Fruit fly (Drosophila melanogaster): ENCODE measurements around the gene Afti.

Gene Afti

dm6 chr3R:14277894-14278522 is 48.5 kb downstream of the Afti start (continued):
- TF ChIP-seq dati (GFP tag; IDR thresholded peaks at IDR 0.05) = 0 out of 2 replicates have a peak, but pooled peaks have one; percentile 49
- no peak for TF ChIP-seq lilli (GFP tag; optimal IDR thresholded peaks at IDR 0.05)
- TF ChIP-seq Bteb2 (GFP tag; optimal IDR thresholded peaks at IDR 0.05) = no peak
- TF ChIP-seq D19B (GFP tag; optimal IDR thresholded peaks at IDR 0.05) = no peak
- TF ChIP-seq Dip3 (GFP tag; optimal IDR thresholded peaks at IDR 0.05) = no peak
- no peak for TF ChIP-seq CG12769 (tag; optimal IDR thresholded peaks at IDR 0.05)
- TF ChIP-seq Hr39 (optimal IDR thresholded peaks at IDR 0.05) = no peak
- peak; percentile 16 for TF ChIP-seq CG11504 (tag; optimal IDR thresholded peaks at IDR 0.05)
- 0 out of 3 replicates have a peak, but pooled peaks have one; percentile 39 for TF ChIP-seq CG11560 (tag; IDR thresholded peaks at IDR 0.05)
- TF ChIP-seq Vsx1 (GFP tag; optimal IDR thresholded peaks at IDR 0.05) = no peak
- TF ChIP-seq E2f2 (GFP tag; IDR thresholded peaks at IDR 0.05) = peak; percentile 63
- TF ChIP-seq CG5180 (GFP tag; optimal IDR thresholded peaks at IDR 0.05) = peak; percentile 32
- peak; percentile 64 for TF ChIP-seq twi (tag; optimal IDR thresholded peaks at IDR 0.05)
- TF ChIP-seq dm (GFP tag; optimal IDR thresholded peaks at IDR 0.05) = no peak
- no peak for TF ChIP-seq CG9609 (GFP tag; optimal IDR thresholded peaks at IDR 0.05)
- peak; percentile 86 for TF ChIP-seq Hmr (GFP tag; optimal IDR thresholded peaks at IDR 0.05)
- TF ChIP-seq Ravus (GFP tag; IDR thresholded peaks at IDR 0.05) = peak; percentile 65
- TF ChIP-seq CG18262 (tag; optimal IDR thresholded peaks at IDR 0.05) = peak; percentile 88
- TF ChIP-seq CG9876 (GFP tag; optimal IDR thresholded peaks at IDR 0.05) = no peak
- TF ChIP-seq jigr1 (GFP tag; IDR thresholded peaks at IDR 0.05) = 0 out of 3 replicates have a peak, but pooled peaks have one; percentile 56
- peak; percentile 7 for TF ChIP-seq CG4617 (GFP tag; optimal IDR thresholded peaks at IDR 0.05; ENCODE audit: borderline replicate concordance)
- TF ChIP-seq bowl (GFP tag; IDR thresholded peaks at IDR 0.05) = peak; percentile 61; the same call in 1 of the 2 replicates
- peak; percentile 76 for TF ChIP-seq CG5953 (GFP tag; IDR thresholded peaks at IDR 0.05)
- TF ChIP-seq luna (GFP tag; optimal IDR thresholded peaks at IDR 0.05) = no peak
- peak; percentile 91 for TF ChIP-seq dmrt11E (tag; optimal IDR thresholded peaks at IDR 0.05)
- TF ChIP-seq rib (GFP tag; IDR thresholded peaks at IDR 0.05) = no peak
- peak; percentile 83 for TF ChIP-seq CG10959 (GFP tag; IDR thresholded peaks at IDR 0.05)
- peak; percentile 86 for TF ChIP-seq stc (GFP tag; IDR thresholded peaks at IDR 0.05)
- peak; percentile 87 for TF ChIP-seq CG12391 (tag; optimal IDR thresholded peaks at IDR 0.05)
- no peak for TF ChIP-seq CG4328 (GFP tag; optimal IDR thresholded peaks at IDR 0.05)
- TF ChIP-seq chm (GFP tag; IDR thresholded peaks at IDR 0.05) = peak; percentile 83
- TF ChIP-seq toy (GFP tag; IDR thresholded peaks at IDR 0.05) = peak; percentile 47; the same call in 1 of the 2 replicates
- peak; percentile 67; the same call in 1 of the 2 replicates for TF ChIP-seq Nf-YA (GFP tag; IDR thresholded peaks at IDR 0.05)
- TF ChIP-seq Dfd (GFP tag; optimal IDR thresholded peaks at IDR 0.05) = no peak
- TF ChIP-seq Mes4 (GFP tag; optimal IDR thresholded peaks at IDR 0.05) = no peak
- TF ChIP-seq CG13296 (GFP tag; optimal IDR thresholded peaks at IDR 0.05) = peak; percentile 82
- TF ChIP-seq trem (tag; optimal IDR thresholded peaks at IDR 0.05) = peak; percentile 79
- no peak for TF ChIP-seq pfk (GFP tag; optimal IDR thresholded peaks at IDR 0.05)
- TF ChIP-seq otp (GFP tag; IDR thresholded peaks at IDR 0.05) = peak; percentile 81; the same call in 2 of the 3 replicates
- peak; percentile 39 for TF ChIP-seq Usf (GFP tag; optimal IDR thresholded peaks at IDR 0.05)
- peak; percentile 36 for TF ChIP-seq TFAM (GFP tag; optimal IDR thresholded peaks at IDR 0.05)
- TF ChIP-seq CG15479 (GFP tag; optimal IDR thresholded peaks at IDR 0.05) = peak; percentile 75
- no peak for TF ChIP-seq tna (GFP tag; IDR thresholded peaks at IDR 0.05; ENCODE audit: partially characterized antibody)
- TF ChIP-seq HHEX (GFP tag; optimal IDR thresholded peaks at IDR 0.05) = peak; percentile 73
- TF ChIP-seq CG2129 (GFP tag; IDR thresholded peaks at IDR 0.05; ENCODE audit: partially characterized antibody) = no peak
- no peak for TF ChIP-seq insv (GFP tag; optimal IDR thresholded peaks at IDR 0.05)
- TF ChIP-seq Xbp1 (GFP tag; optimal IDR thresholded peaks at IDR 0.05) = peak; percentile 67
- peak; percentile 40 for TF ChIP-seq ind (GFP tag; optimal IDR thresholded peaks at IDR 0.05)
- TF ChIP-seq eve (GFP tag; optimal IDR thresholded peaks at IDR 0.05) = peak in 1 of 2 experiments; percentile 36
- TF ChIP-seq Hsf (GFP tag; optimal IDR thresholded peaks at IDR 0.05) = peak; percentile 70

All from whole organism, embryonic.